Worm (Caenorhabditis elegans): ENCODE measurements around the gene T23F2.5.

The T23F2.5 gene

DNA sequence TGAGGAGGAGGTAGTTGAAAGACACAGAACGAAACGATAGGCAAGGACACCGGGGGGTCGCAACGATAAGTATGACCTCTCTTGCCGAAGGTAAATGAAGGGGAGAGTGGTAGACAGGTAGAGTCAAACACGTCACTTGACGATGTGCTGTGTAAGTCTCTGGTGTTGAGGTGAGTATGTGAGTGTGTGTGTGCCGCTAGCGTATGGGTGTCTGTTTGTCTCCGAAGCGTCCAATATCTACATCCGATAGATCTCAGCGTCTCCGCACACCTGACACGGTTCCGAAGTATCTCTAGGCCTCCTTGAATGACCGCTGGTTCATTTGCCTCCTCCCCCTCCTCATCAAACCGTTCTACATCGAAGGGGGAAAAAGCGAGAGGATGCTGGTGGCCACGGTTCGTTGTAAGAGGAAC lies 41.8 kb downstream of the T23F2.5 start (continued):
- no peak for TF ChIP-seq T07F8.4 (tag; optimal IDR thresholded peaks at IDR 0.05)
- TF ChIP-seq T26A5.8 (tag; optimal IDR thresholded peaks at IDR 0.05): no peak
- TF ChIP-seq ztf-6 (GFP tag; IDR thresholded peaks at IDR 0.05): no peak
- TF ChIP-seq nhr-27 (tag; optimal IDR thresholded peaks at IDR 0.05): no peak
- TF ChIP-seq C17E4.6 (GFP tag; IDR thresholded peaks at IDR 0.05): no peak
- TF ChIP-seq unc-62 (GFP tag; optimal IDR thresholded peaks at IDR 0.05): peak; percentile 17
- TF ChIP-seq dox-1 (GFP tag; IDR thresholded peaks at IDR 0.05): peak; percentile 72; the same call in 1 of the 2 replicates
- TF ChIP-seq Y56A3A.18 (GFP tag; IDR thresholded peaks at IDR 0.05): no peak
- no peak for TF ChIP-seq mes-4 (tag; optimal IDR thresholded peaks at IDR 0.05)
- no peak for TF ChIP-seq madf-8 (GFP tag; conservative IDR thresholded peaks at IDR 0.05)
- TF ChIP-seq let-607 (tag; optimal IDR thresholded peaks at IDR 0.05): peak in 1 of 2 experiments; percentile 18
- TF ChIP-seq ceh-100 (GFP tag; IDR thresholded peaks at IDR 0.05): no peak
- TF ChIP-seq egl-18 (GFP tag; IDR thresholded peaks at IDR 0.05): no peak
- no peak for TF ChIP-seq tbx-9 (tag; optimal IDR thresholded peaks at IDR 0.05; ENCODE audit: borderline replicate concordance)
- TF ChIP-seq mxl-1 (tag; optimal IDR thresholded peaks at IDR 0.05): no peak
- TF ChIP-seq ztf-25 (GFP tag; IDR thresholded peaks at IDR 0.05): no peak
- no peak for TF ChIP-seq sptf-2 (GFP tag; optimal IDR thresholded peaks at IDR 0.05)
- 0 out of 2 replicates have a peak, but pooled peaks have one; percentile 26 for TF ChIP-seq hmg-20 (GFP tag; IDR thresholded peaks at IDR 0.05)
- no peak for TF ChIP-seq aptf-3 (GFP tag; IDR thresholded peaks at IDR 0.05)
- no peak for TF ChIP-seq D2030.7 (GFP tag; IDR thresholded peaks at IDR 0.05)
- no peak for TF ChIP-seq sea-2 (GFP tag; IDR thresholded peaks at IDR 0.05)
- TF ChIP-seq athp-1 (tag; optimal IDR thresholded peaks at IDR 0.05): no peak
- no peak for TF ChIP-seq hrde-1 (tag; optimal IDR thresholded peaks at IDR 0.05; ENCODE audit: borderline replicate concordance)
- TF ChIP-seq K11D2.4 (GFP tag; IDR thresholded peaks at IDR 0.05): no peak
- no peak for TF ChIP-seq hlh-12 (tag; optimal IDR thresholded peaks at IDR 0.05)
- TF ChIP-seq attf-6 (GFP tag; IDR thresholded peaks at IDR 0.05): no peak
- TF ChIP-seq fkh-3 (tag; optimal IDR thresholded peaks at IDR 0.05): no peak
- TF ChIP-seq hmg-1.2 (GFP tag; IDR thresholded peaks at IDR 0.05): peak; percentile 38; the same call in 1 of the 2 replicates
- TF ChIP-seq ztf-26 (tag; optimal IDR thresholded peaks at IDR 0.05): no peak
- peak; percentile 34 for TF ChIP-seq atf-7 (tag; optimal IDR thresholded peaks at IDR 0.05)
- TF ChIP-seq nfya-1 (tag; optimal IDR thresholded peaks at IDR 0.05; ENCODE audit: borderline replicate concordance, insufficient read depth): no peak
- no peak for TF ChIP-seq snpc-1.3 (tag; optimal IDR thresholded peaks at IDR 0.05; ENCODE audit: insufficient read depth)
- TF ChIP-seq cebp-1 (GFP tag; IDR thresholded peaks at IDR 0.05): no peak
- TF ChIP-seq cebp-1 (tag; optimal IDR thresholded peaks at IDR 0.05): peak; percentile 56
- TF ChIP-seq F39B2.1 (GFP tag; IDR thresholded peaks at IDR 0.05): no peak
- no peak for TF ChIP-seq F22D6.2 (tag; optimal IDR thresholded peaks at IDR 0.05)
- no peak for TF ChIP-seq lin-54 (GFP tag; optimal IDR thresholded peaks at IDR 0.05)
- no peak for TF ChIP-seq hlh-26 (GFP tag; conservative IDR thresholded peaks at IDR 0.05)
- TF ChIP-seq F23B12.7 (tag; optimal IDR thresholded peaks at IDR 0.05; ENCODE audit: insufficient read depth): no peak
- TF ChIP-seq nhr-80 (tag; optimal IDR thresholded peaks at IDR 0.05): peak; percentile 92
- no peak for TF ChIP-seq snpc-1.1 (tag; optimal IDR thresholded peaks at IDR 0.05; ENCODE audit: insufficient read depth)
- peak; percentile 88 for TF ChIP-seq zfh-2 (GFP tag; conservative IDR thresholded peaks at IDR 0.05)
- no peak for TF ChIP-seq ztf-18 (tag; optimal IDR thresholded peaks at IDR 0.05)
- no peak for TF ChIP-seq zim-3 (tag; optimal IDR thresholded peaks at IDR 0.05)
- no peak for TF ChIP-seq snpc-4 (GFP tag; optimal IDR thresholded peaks at IDR 0.05)
- peak in 2 of 4 experiments; percentile 24 for TF ChIP-seq snpc-4 (tag; optimal IDR thresholded peaks at IDR 0.05)
- no peak for TF ChIP-seq F52B5.7 (tag; optimal IDR thresholded peaks at IDR 0.05)
- TF ChIP-seq pha-4 (tag; optimal IDR thresholded peaks at IDR 0.05): no peak
- no peak for TF ChIP-seq F49E8.2 (tag; optimal IDR thresholded peaks at IDR 0.05; ENCODE audit: insufficient read depth)
